Worm (Caenorhabditis elegans) whole organism, midembryonic: ENCODE measurements around the gene hlh-1.

ENCODE experiments used
- T22C8.4 ChIP-seq: fragments of 200-800 bp; sonication (Bioruptor generic); IDR thresholded peaks from 2 replicates; pipeline ENCODE4 v1.3.6; 2022; ENCODE audit warnings: missing genetic modification characterization, missing compliant biosample characterization
- cog-1 ChIP-seq: sonication (generic microtip); optimal IDR thresholded peaks from 2 replicates; lab custom pipeline; 2016; ENCODE audit warnings: missing genetic modification characterization, missing compliant biosample characterization
- flt-1 ChIP-seq: fragments of 200-800 bp; sonication (Bioruptor generic); IDR thresholded peaks from 2 replicates; pipeline ENCODE4 v1.3.6; 2022; ENCODE audit warnings: missing genetic modification characterization, missing compliant biosample characterization
- klf-2 ChIP-seq: fragments of 200-800 bp; sonication (Bioruptor generic); conservative IDR thresholded peaks from 2 replicates; pipeline ENCODE4 v1.3.6; 2022; ENCODE audit warnings: missing genetic modification reagents, missing genetic modification characterization, missing compliant biosample characterization
- med-1 ChIP-seq: sonication (generic microtip); optimal IDR thresholded peaks from 2 replicates; lab custom pipeline; 2017; ENCODE audit warnings: missing genetic modification characterization, mild to moderate bottlenecking, missing compliant biosample characterization, antibody characterized with exemption, missing genetic modification reagents; ENCODE audit not compliant: insufficient read depth
- ref-1 ChIP-seq: fragments of 200-800 bp; sonication (Bioruptor generic); conservative IDR thresholded peaks from 2 replicates; pipeline ENCODE4 v1.3.6; 2022; ENCODE audit warnings: missing genetic modification reagents, missing genetic modification characterization, missing compliant biosample characterization
- tab-1 ChIP-seq: fragments of 200-800 bp; sonication (Bioruptor generic); IDR thresholded peaks from 2 replicates; pipeline ENCODE4 v1.3.6; 2022; ENCODE audit warnings: missing genetic modification characterization, missing compliant biosample characterization
- ztf-23 ChIP-seq: fragments of 200-800 bp; sonication (Bioruptor generic); IDR thresholded peaks from 2 replicates; pipeline ENCODE4 v1.3.6; 2022; ENCODE audit warnings: missing genetic modification reagents, missing genetic modification characterization, missing compliant biosample characterization
- ztf-29 ChIP-seq: fragments of 200-800 bp; sonication (Bioruptor generic); IDR thresholded peaks from 2 replicates; pipeline ENCODE4 v1.3.6; 2022; ENCODE audit warnings: missing genetic modification reagents, missing genetic modification characterization, missing compliant biosample characterization

DNA sequence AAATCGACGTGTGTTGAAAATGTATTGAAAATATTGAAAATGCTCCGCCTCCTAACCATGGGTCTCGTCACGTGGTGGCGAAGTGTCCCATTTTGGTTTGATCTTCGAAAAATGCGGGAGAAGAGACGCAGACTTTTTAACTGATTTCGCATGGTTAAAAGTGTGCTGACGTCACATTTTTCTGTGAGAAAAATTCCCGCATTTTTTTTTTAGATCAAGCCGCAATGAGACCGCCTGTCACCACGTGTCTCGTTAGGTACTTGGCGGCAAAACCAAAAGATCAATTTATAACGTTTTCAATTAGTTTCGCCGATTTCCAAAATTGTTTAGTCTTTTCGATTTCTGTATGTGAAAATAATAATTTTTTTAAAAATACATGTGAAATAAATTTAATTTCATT is 6.8 kb downstream of the hlh-1 start:
- TF ChIP-seq T22C8.4 (GFP tag; lab: Robert Waterston, UW) (no peak), ref-1 (GFP tag; lab: Robert Waterston, UW) (no peak), tab-1 (GFP tag; lab: Robert Waterston, UW) (no peak), cog-1 (no peak), flt-1 (no peak), ztf-29 (GFP tag; lab: Robert Waterston, UW) (no peak), ztf-23 (GFP tag; lab: Robert Waterston, UW) (no peak), klf-2 (GFP tag; lab: Robert Waterston, UW) (no peak), med-1 (GFP tag; lab: Kevin White, UChicago) (no peak)
